Fruit fly (Drosophila melanogaster): ENCODE data around the gene Pcd.

dm6 chr3R:29761569-29761968, 38.6 kb downstream of the Pcd start:
- no peak for TF ChIP-seq CG13204 (GFP tag; optimal IDR thresholded peaks at IDR 0.05)
- no peak for TF ChIP-seq CG12605 (GFP tag; IDR thresholded peaks at IDR 0.05)
- TF ChIP-seq CG14655 (GFP tag; optimal IDR thresholded peaks at IDR 0.05): no peak
- peak; percentile 35 for TF ChIP-seq CG8159 (tag; optimal IDR thresholded peaks at IDR 0.05)
- no peak for TF ChIP-seq Snoo (tag; optimal IDR thresholded peaks at IDR 0.05)
- no peak for TF ChIP-seq Pif1B (GFP tag; optimal IDR thresholded peaks at IDR 0.05)
- TF ChIP-seq CG34367 (tag; optimal IDR thresholded peaks at IDR 0.05): no peak
- no peak for TF ChIP-seq EcR (GFP tag; optimal IDR thresholded peaks at IDR 0.05)
- TF ChIP-seq Pif1A (GFP tag; optimal IDR thresholded peaks at IDR 0.05): no peak
- TF ChIP-seq CG8301 (tag; optimal IDR thresholded peaks at IDR 0.05): no peak
- no peak for TF ChIP-seq Ets98B (GFP tag; IDR thresholded peaks at IDR 0.05)
